Worm (Caenorhabditis elegans): ENCODE measurements around the gene ZC449.5.

The ZC449.5 gene

DNA sequence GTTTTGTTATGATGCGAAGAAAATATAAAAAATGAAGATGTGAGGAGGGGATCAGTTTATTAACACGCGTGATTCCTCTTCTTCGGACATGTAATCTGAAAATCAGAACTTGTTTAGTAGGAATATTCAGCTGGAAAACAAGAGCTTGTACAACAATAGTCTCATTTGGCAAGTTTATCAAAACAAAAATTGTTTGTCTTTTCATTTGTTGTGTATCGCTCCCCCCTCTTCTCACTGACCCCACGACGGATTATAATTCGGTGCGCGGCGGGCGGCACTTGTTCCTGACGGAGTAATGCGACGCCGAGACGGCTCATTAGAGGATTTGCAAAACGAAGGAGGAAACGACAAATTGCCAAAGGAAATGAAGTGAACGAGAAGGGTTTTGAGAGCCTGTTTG, 3.7 kb downstream of the ZC449.5 start, which contains the start of gene ZC449.4:
TSS of gene ZC449.4 (minus strand) at position 101 of the 400 bp plus-strand sequence.
- TF ChIP-seq pha-4 (tag; optimal IDR thresholded peaks at IDR 0.05) (no peak), nhr-11 (tag; optimal IDR thresholded peaks at IDR 0.05) (no peak), ztf-4 (tag; optimal IDR thresholded peaks at IDR 0.05) (no peak), ceh-28 (tag; optimal IDR thresholded peaks at IDR 0.05) (no peak), lin-15B (tag; optimal IDR thresholded peaks at IDR 0.05) (no peak), tbx-2 (tag; optimal IDR thresholded peaks at IDR 0.05) (no peak), daf-12 (tag; optimal IDR thresholded peaks at IDR 0.05) (no peak), nhr-25 (tag; optimal IDR thresholded peaks at IDR 0.05) (no peak), R02D3.7 (tag; optimal IDR thresholded peaks at IDR 0.05) (no peak), unc-62 (GFP tag; optimal IDR thresholded peaks at IDR 0.05) (no peak), hmg-11 (tag; optimal IDR thresholded peaks at IDR 0.05) (no peak), jun-1 (tag; optimal IDR thresholded peaks at IDR 0.05) (no peak), nhr-12 (tag; optimal IDR thresholded peaks at IDR 0.05) (no peak), zag-1 (tag; optimal IDR thresholded peaks at IDR 0.05) (no peak)

DNA sequence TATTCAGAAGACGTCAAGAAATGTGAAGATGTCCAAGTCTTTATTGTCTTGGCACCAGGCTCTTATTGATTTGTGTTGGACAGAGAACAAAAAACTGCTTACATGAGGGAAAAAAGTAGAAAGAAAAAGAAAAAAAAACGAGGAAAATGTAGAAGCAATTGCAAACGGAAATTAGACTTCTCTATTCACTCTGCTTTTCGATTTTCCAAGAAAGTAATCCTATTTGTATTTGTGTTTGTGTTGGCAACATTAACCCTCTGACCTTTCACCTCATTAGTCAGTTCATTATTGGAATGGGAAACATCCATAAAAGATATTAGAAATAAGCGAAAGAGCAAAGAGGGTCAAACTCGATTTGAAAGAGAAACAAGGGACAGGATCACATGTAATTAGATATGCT, 5.8 kb downstream of the ZC449.5 start:
- TF ChIP-seq jun-1 (tag; optimal IDR thresholded peaks at IDR 0.05) (no peak), mdl-1 (tag; optimal IDR thresholded peaks at IDR 0.05) (no peak), nhr-28 (tag; optimal IDR thresholded peaks at IDR 0.05) (no peak), nfya-1 (tag; optimal IDR thresholded peaks at IDR 0.05; ENCODE audit: insufficient read depth) (peak; percentile 0), ztf-11 (tag; optimal IDR thresholded peaks at IDR 0.05) (no peak), unc-39 (tag; optimal IDR thresholded peaks at IDR 0.05) (no peak), zag-1 (tag; optimal IDR thresholded peaks at IDR 0.05) (peak; percentile 16), fkh-10 (GFP tag; optimal IDR thresholded peaks at IDR 0.05) (peak; percentile 69)

- TF ChIP-seq nhr-23 (tag; optimal IDR thresholded peaks at IDR 0.05): no peak
- no peak for TF ChIP-seq nhr-77 (tag; optimal IDR thresholded peaks at IDR 0.05)
- no peak for TF ChIP-seq ceh-9 (tag; optimal IDR thresholded peaks at IDR 0.05)
- no peak for TF ChIP-seq nhr-12 (tag; optimal IDR thresholded peaks at IDR 0.05)
- TF ChIP-seq fkh-10 (GFP tag; optimal IDR thresholded peaks at IDR 0.05): no peak
- no peak for TF ChIP-seq lsy-12 (tag; optimal IDR thresholded peaks at IDR 0.05)
- no peak for TF ChIP-seq nhr-25 (tag; optimal IDR thresholded peaks at IDR 0.05)
- no peak for TF ChIP-seq nhr-43 (tag; optimal IDR thresholded peaks at IDR 0.05; ENCODE audit: poor library complexity, severe bottlenecking)
- TF ChIP-seq sea-2 (GFP tag; optimal IDR thresholded peaks at IDR 0.05): no peak
- no peak for TF ChIP-seq eor-1 (tag; optimal IDR thresholded peaks at IDR 0.05)
- no peak for TF ChIP-seq fos-1 (tag; optimal IDR thresholded peaks at IDR 0.05)
- no peak for TF ChIP-seq pqm-1 (tag; optimal IDR thresholded peaks at IDR 0.05)
- no peak for TF ChIP-seq mml-1 (tag; optimal IDR thresholded peaks at IDR 0.05)
- no peak for TF ChIP-seq lin-39 (tag; optimal IDR thresholded peaks at IDR 0.05)
- TF ChIP-seq R02D3.7 (tag; optimal IDR thresholded peaks at IDR 0.05): no peak
- TF ChIP-seq hmg-11 (tag; optimal IDR thresholded peaks at IDR 0.05): no peak
- no peak for TF ChIP-seq nhr-11 (tag; optimal IDR thresholded peaks at IDR 0.05)
- TF ChIP-seq ama-1 (optimal IDR thresholded peaks at IDR 0.05): no peak
- TF ChIP-seq elt-2 (tag; optimal IDR thresholded peaks at IDR 0.05): no peak
These were observed 9.0 kb downstream of the ZC449.5 start for ce11 chrX:5028593-5028955.

ce11 chrX:5027923-5028592, 9.5 kb downstream of the ZC449.5 start:
- TF ChIP-seq lin-39 (tag; optimal IDR thresholded peaks at IDR 0.05) (peak; percentile 78), unc-62 (GFP tag; optimal IDR thresholded peaks at IDR 0.05) (no peak)

- TF ChIP-seq ceh-82 (tag; optimal IDR thresholded peaks at IDR 0.05): no peak
- TF ChIP-seq egl-5 (tag; optimal IDR thresholded peaks at IDR 0.05): no peak
- TF ChIP-seq elt-1 (tag; optimal IDR thresholded peaks at IDR 0.05): peak; percentile 74
- peak; percentile 62 for TF ChIP-seq lin-39 (tag; optimal IDR thresholded peaks at IDR 0.05)
These were observed 11.1 kb downstream of the ZC449.5 start for ce11 chrX:5026461-5026860.

Measured in whole organism, L3 larva.